Fruit fly (Drosophila melanogaster) whole organism, embryonic: ENCODE data around the gene CG2772.

ENCODE experiments used
- Awh ChIP-seq: fragments of 200-800 bp; sonication (Bioruptor generic); IDR thresholded peaks from 2 replicates; pipeline ENCODE4, ENCODE4 v1.3.6; 2022; ENCODE audit warnings: missing biosample characterization, missing genetic modification characterization
- Bgb ChIP-seq: fragments of 200-800 bp; sonication (Bioruptor generic); IDR thresholded peaks from 2 replicates; pipeline ENCODE4 v1.3.6; 2022; ENCODE audit warnings: missing biosample characterization, missing genetic modification characterization; ENCODE audit not compliant: partially characterized antibody
- BtbVII ChIP-seq: fragments of 200-800 bp; sonication (Bioruptor generic); optimal IDR thresholded peaks from 3 replicates; lab custom pipeline; 2017; ENCODE audit warnings: missing biosample characterization, mild to moderate bottlenecking, missing genetic modification characterization
- CG10543 ChIP-seq: fragments of 200-800 bp; sonication (Bioruptor generic); optimal IDR thresholded peaks from 3 replicates; lab custom pipeline; 2017; ENCODE audit warnings: missing biosample characterization, mild to moderate bottlenecking, missing genetic modification characterization, moderate library complexity
- CG10959 ChIP-seq: fragments of 200-800 bp; sonication (Bioruptor generic); IDR thresholded peaks from 2 replicates; pipeline ENCODE4 v1.3.6; 2022; ENCODE audit warnings: missing biosample characterization, missing genetic modification characterization
- CG11398 ChIP-seq: fragments of 200-800 bp; sonication (Bioruptor generic); optimal IDR thresholded peaks from 2 replicates; lab custom pipeline; 2016; ENCODE audit warnings: missing biosample characterization, missing genetic modification characterization
- CG12769 ChIP-seq: fragments of 200-800 bp; sonication (Bioruptor generic); optimal IDR thresholded peaks from 2 replicates; lab custom pipeline; 2019; ENCODE audit warnings: missing biosample characterization, mild to moderate bottlenecking, missing genetic modification characterization, moderate library complexity
- CG13424 ChIP-seq: fragments of 200-800 bp; sonication (Bioruptor generic); optimal IDR thresholded peaks from 2 replicates; lab custom pipeline; 2019; ENCODE audit warnings: missing biosample characterization, mild to moderate bottlenecking, missing genetic modification characterization, moderate library complexity
- CG13624 ChIP-seq: fragments of 200-800 bp; sonication (Bioruptor generic); optimal IDR thresholded peaks from 2 replicates; lab custom pipeline; 2016; ENCODE audit warnings: missing biosample characterization, missing genetic modification characterization
- CG17186 ChIP-seq: fragments of 200-800 bp; sonication (Bioruptor generic); optimal IDR thresholded peaks from 3 replicates; lab custom pipeline; 2017; ENCODE audit warnings: missing biosample characterization, missing genetic modification reagents, missing genetic modification characterization
- CG17359 ChIP-seq: fragments of 200-800 bp; sonication (Bioruptor generic); optimal IDR thresholded peaks from 3 replicates; lab custom pipeline; 2018; ENCODE audit warnings: missing biosample characterization, mild to moderate bottlenecking, missing genetic modification characterization, moderate library complexity
- CG2712 ChIP-seq: fragments of 200-800 bp; optimal IDR thresholded peaks from 3 replicates; lab custom pipeline; 2019; ENCODE audit warnings: missing biosample characterization, mild to moderate bottlenecking, missing genetic modification characterization, moderate library complexity
- CG31365 ChIP-seq: fragments of 200-800 bp; sonication (Bioruptor generic); optimal IDR thresholded peaks from 2 replicates; lab custom pipeline; 2018; ENCODE audit warnings: missing biosample characterization, mild to moderate bottlenecking, missing genetic modification characterization
- CG42726 ChIP-seq: fragments of 200-800 bp; sonication (Bioruptor generic); IDR thresholded peaks from 2 replicates; pipeline ENCODE4 v1.3.6; 2022; ENCODE audit warnings: missing biosample characterization, missing genetic modification characterization; ENCODE audit not compliant: partially characterized antibody
- CG4328 ChIP-seq: fragments of 200-800 bp; sonication (Bioruptor generic); optimal IDR thresholded peaks from 3 replicates; lab custom pipeline; 2017; ENCODE audit warnings: missing biosample characterization, missing genetic modification reagents, missing genetic modification characterization
- CG4854 ChIP-seq: fragments of 200-800 bp; sonication (Bioruptor generic); optimal IDR thresholded peaks from 2 replicates; lab custom pipeline; 2016; ENCODE audit warnings: missing biosample characterization, missing genetic modification characterization, inconsistent platforms
- CG7556 ChIP-seq: fragments of 200-800 bp; sonication (Bioruptor generic); optimal IDR thresholded peaks from 2 replicates; lab custom pipeline; 2017; ENCODE audit warnings: missing biosample characterization, mild to moderate bottlenecking, missing genetic modification characterization
- CG8359 ChIP-seq: fragments of 200-800 bp; sonication (Bioruptor generic); optimal IDR thresholded peaks from 2 replicates; lab custom pipeline; 2017; ENCODE audit warnings: missing biosample characterization, mild to moderate bottlenecking, missing genetic modification characterization, borderline replicate concordance
- CG9797 ChIP-seq: fragments of 200-800 bp; sonication (Bioruptor generic); optimal IDR thresholded peaks from 3 replicates; lab custom pipeline; 2018; ENCODE audit warnings: missing biosample characterization, mild to moderate bottlenecking, missing genetic modification characterization
- CHES-1-like ChIP-seq: fragments of 200-800 bp; sonication (Bioruptor generic); optimal IDR thresholded peaks from 2 replicates; lab custom pipeline; 2016; ENCODE audit warnings: missing biosample characterization, missing genetic modification characterization
- Dbx ChIP-seq: fragments of 200-800 bp; sonication (Bioruptor generic); IDR thresholded peaks from 3 replicates; pipeline ENCODE4 v1.3.6; 2022; ENCODE audit warnings: missing biosample characterization, missing genetic modification characterization
- Deaf1 ChIP-seq: fragments of 200-800 bp; optimal IDR thresholded peaks from 3 replicates; lab custom pipeline; 2019; ENCODE audit warnings: missing biosample characterization, mild to moderate bottlenecking, missing genetic modification characterization, moderate library complexity
- Doc3 ChIP-seq: fragments of 200-800 bp; sonication (Bioruptor generic); IDR thresholded peaks from 3 replicates; pipeline ENCODE4 v1.3.6; 2022; ENCODE audit warnings: missing biosample characterization, missing genetic modification characterization; ENCODE audit not compliant: partially characterized antibody
- E2f1 ChIP-seq: fragments of 200-800 bp; sonication (Bioruptor generic); IDR thresholded peaks from 2 replicates; pipeline ENCODE4 v1.3.6; 2022; ENCODE audit warnings: missing biosample characterization, missing genetic modification characterization
- Fer1 ChIP-seq: fragments of 200-800 bp; sonication (Bioruptor generic); optimal IDR thresholded peaks from 2 replicates; lab custom pipeline; 2017; ENCODE audit warnings: missing biosample characterization, mild to moderate bottlenecking, missing genetic modification characterization
- Fer3 ChIP-seq: fragments of 200-800 bp; sonication (Bioruptor generic); optimal IDR thresholded peaks from 2 replicates; lab custom pipeline; 2018; ENCODE audit warnings: missing biosample characterization, mild to moderate bottlenecking, missing genetic modification characterization, moderate library complexity
- HHEX ChIP-seq: fragments of 200-800 bp; sonication (Bioruptor generic); optimal IDR thresholded peaks from 3 replicates; lab custom pipeline; 2017; ENCODE audit warnings: missing biosample characterization, mild to moderate bottlenecking, missing genetic modification characterization, missing genetic modification reagents
- Hmx ChIP-seq: fragments of 200-800 bp; sonication (Bioruptor generic); optimal IDR thresholded peaks from 2 replicates; lab custom pipeline; 2016; ENCODE audit warnings: missing biosample characterization, missing genetic modification characterization
- Lpt ChIP-seq: fragments of >200 bp; optimal IDR thresholded peaks from 2 replicates; lab custom pipeline; 2018; ENCODE audit warnings: missing biosample characterization, missing genetic modification characterization
- MTF-1 ChIP-seq: fragments of 200-800 bp; sonication (Bioruptor generic); optimal IDR thresholded peaks from 2 replicates; lab custom pipeline; 2018; ENCODE audit warnings: missing biosample characterization, mild to moderate bottlenecking, missing genetic modification characterization, borderline replicate concordance
- Mad ChIP-seq: fragments of 200-800 bp; sonication (Bioruptor generic); optimal IDR thresholded peaks from 2 replicates; lab custom pipeline; 2016; ENCODE audit warnings: missing biosample characterization, missing genetic modification characterization
- Meics ChIP-seq: fragments of 200-800 bp; sonication (Bioruptor generic); optimal IDR thresholded peaks from 2 replicates; lab custom pipeline; 2017; ENCODE audit warnings: missing biosample characterization, mild to moderate bottlenecking, missing genetic modification characterization
- ap ChIP-seq: fragments of 200-800 bp; sonication (Bioruptor generic); IDR thresholded peaks from 2 replicates; pipeline ENCODE4 v1.3.6; 2022; ENCODE audit warnings: missing biosample characterization, missing genetic modification characterization
- bab2 ChIP-seq: fragments of 200-800 bp; sonication (Bioruptor generic); optimal IDR thresholded peaks from 2 replicates; lab custom pipeline; 2016; ENCODE audit warnings: missing biosample characterization, missing genetic modification characterization
- chif ChIP-seq, 2 experiments: fragments of 200-800 bp; sonication (Bioruptor generic); optimal IDR thresholded peaks; 3 replicates each; lab custom pipeline; 2016; ENCODE audit warnings: missing biosample characterization in 2 of 2, missing genetic modification characterization in 2 of 2
- croc ChIP-seq: fragments of 200-800 bp; sonication (Bioruptor generic); conservative IDR thresholded peaks from 3 replicates; pipeline ENCODE4 v1.3.6; 2022; ENCODE audit warnings: missing biosample characterization, missing genetic modification characterization
- dpn ChIP-seq, 2 experiments: fragments of 200-800 bp; sonication (Bioruptor generic); optimal IDR thresholded peaks; 3 replicates each; lab custom pipeline; 2016; ENCODE audit warnings: missing biosample characterization in 2 of 2, missing genetic modification characterization in 2 of 2
- grau ChIP-seq: fragments of 200-800 bp; optimal IDR thresholded peaks from 3 replicates; lab custom pipeline; 2019; ENCODE audit warnings: missing biosample characterization, mild to moderate bottlenecking, missing genetic modification characterization, moderate library complexity
- gsb ChIP-seq: fragments of 200-800 bp; sonication (Bioruptor generic); IDR thresholded peaks from 2 replicates; pipeline ENCODE4 v1.3.6; 2022; ENCODE audit warnings: missing biosample characterization, missing genetic modification characterization
- gt ChIP-seq: fragments of 200-800 bp; sonication (Bioruptor generic); IDR thresholded peaks from 2 replicates; pipeline ENCODE4 v1.3.6; 2022; ENCODE audit warnings: missing biosample characterization, missing genetic modification characterization
- ind ChIP-seq: fragments of 200-800 bp; sonication (Bioruptor generic); optimal IDR thresholded peaks from 3 replicates; lab custom pipeline; 2016; ENCODE audit warnings: missing biosample characterization, missing genetic modification characterization
- jumu ChIP-seq: fragments of 200-800 bp; sonication (Bioruptor generic); optimal IDR thresholded peaks from 3 replicates; lab custom pipeline; 2016; ENCODE audit warnings: missing biosample characterization, missing genetic modification characterization
- lmd ChIP-seq: fragments of 200-800 bp; sonication (Bioruptor generic); IDR thresholded peaks from 2 replicates; pipeline ENCODE4 v1.3.6; 2022; ENCODE audit warnings: missing biosample characterization, missing genetic modification characterization
- maf-S ChIP-seq: fragments of 200-800 bp; sonication (Bioruptor generic); optimal IDR thresholded peaks from 2 replicates; lab custom pipeline; 2016; ENCODE audit warnings: missing biosample characterization, missing genetic modification characterization
- pan ChIP-seq, 4 experiments: fragments of >200 bp in 3 of 4; fragments of 200-800 bp in 1 of 4; sonication (Bioruptor generic) in 1 of 4; optimal IDR thresholded peaks in 3 of 4; IDR thresholded peaks in 1 of 4; 2 replicates each; pipeline versions ENCODE4 v1.3.6 to Lab custom; 2017 to 2022; ENCODE audit warnings: missing biosample characterization in 2 of 4, missing genetic modification characterization in 2 of 4, mixed read lengths in 1 of 4
- ranshi ChIP-seq: fragments of 200-800 bp; sonication (Bioruptor generic); IDR thresholded peaks from 2 replicates; pipeline ENCODE4 v1.3.6; 2022; ENCODE audit warnings: missing biosample characterization, missing genetic modification characterization
- repo ChIP-seq: fragments of 200-800 bp; sonication (Bioruptor generic); optimal IDR thresholded peaks from 2 replicates; lab custom pipeline; 2016; ENCODE audit warnings: missing biosample characterization, missing genetic modification characterization
- sisA ChIP-seq: fragments of 200-800 bp; sonication (Bioruptor generic); IDR thresholded peaks from 2 replicates; pipeline ENCODE4 v1.3.6; 2022; ENCODE audit warnings: missing biosample characterization, missing genetic modification characterization
- tgo ChIP-seq: fragments of 200-800 bp; sonication (Bioruptor generic); IDR thresholded peaks from 3 replicates; pipeline ENCODE4 v1.3.6; 2022; ENCODE audit warnings: missing biosample characterization, missing genetic modification characterization
- tup ChIP-seq: fragments of 200-800 bp; sonication (Bioruptor generic); optimal IDR thresholded peaks from 2 replicates; lab custom pipeline; 2016; ENCODE audit warnings: missing biosample characterization, mild to moderate bottlenecking, missing genetic modification characterization, moderate library complexity

The CG2772 gene

DNA sequence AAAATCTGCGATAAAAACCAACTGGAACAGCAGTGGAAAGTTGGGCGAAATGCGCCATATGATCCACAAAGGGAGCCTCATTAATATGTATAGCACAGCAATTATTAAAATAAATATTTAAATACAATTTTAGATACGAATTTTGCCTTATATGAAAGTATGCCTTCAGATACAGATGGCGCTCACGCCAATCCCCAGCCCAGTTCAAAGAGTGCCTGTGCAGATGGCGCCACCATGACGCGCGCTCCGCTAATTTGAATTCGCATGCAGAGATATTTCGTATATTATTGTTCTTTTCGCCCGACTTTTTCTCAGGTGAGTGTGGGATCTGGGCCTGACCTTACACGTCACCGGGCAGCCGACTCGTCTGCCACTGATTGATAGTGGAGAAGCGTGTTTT, 26.4 kb downstream of the CG2772 start, which contains the start of gene Pgant4 (continued):
- TF ChIP-seq grau (tag; lab: Kevin White, UChicago) (peak; percentile 64), CG12769 (no peak), tup (GFP tag; lab: Kevin White, UChicago) (peak; percentile 10), ind (peak; percentile 43), Meics (GFP tag; lab: Kevin White, UChicago) (peak; percentile 61), CG11398 (GFP tag; lab: Kevin White, UChicago) (no peak), CG8359 (GFP tag; lab: Kevin White, UChicago) (no peak), CHES-1-like (GFP tag; lab: Kevin White, UChicago) (peak; percentile 23), Awh (GFP tag; lab: Robert Waterston, UW) (0 out of 2 replicates have a peak, but pooled peaks have one; percentile 29), tgo (peak; percentile 65; the same call in 2 of the 3 replicates), CG9797 (GFP tag; lab: Kevin White, UChicago) (no peak), BtbVII (GFP tag; lab: Kevin White, UChicago) (no peak), Fer1 (GFP tag; lab: Kevin White, UChicago) (peak; percentile 39), bab2 (GFP tag; lab: Kevin White, UChicago) (peak; percentile 48), CG10959 (GFP tag; lab: Robert Waterston, UW) (peak; percentile 62; the same call in 1 of the 2 replicates), gsb (GFP tag; lab: Robert Waterston, UW) (peak; percentile 33; the same call in 1 of the 2 replicates), gt (GFP tag; lab: Robert Waterston, UW) (no peak), Mad (peak; percentile 2), CG4328 (no peak), MTF-1 (GFP tag; lab: Kevin White, UChicago) (peak; percentile 25), Fer3 (tag; lab: Kevin White, UChicago) (no peak), HHEX (GFP tag; lab: Kevin White, UChicago) (peak; percentile 64), lmd (GFP tag; lab: Robert Waterston, UW) (peak; percentile 60), maf-S (GFP tag; lab: Kevin White, UChicago) (no peak), CG17359 (tag; lab: Kevin White, UChicago) (peak; percentile 38), CG2712 (peak; percentile 51), sisA (peak; percentile 51), CG10543 (peak; percentile 25), E2f1 (GFP tag; lab: Robert Waterston, UW) (peak; percentile 49; the same call in 1 of the 2 replicates), ap (GFP tag; lab: Robert Waterston, UW) (peak; percentile 32; the same call in 1 of the 2 replicates), repo (GFP tag; lab: Kevin White, UChicago) (peak; percentile 8), pan (optimal IDR thresholded peaks at IDR 0.05; lab: Kevin White, UChicago) (no peak), pan (GFP tag; optimal IDR thresholded peaks at IDR 0.05 in 1 of 2, IDR thresholded peaks at IDR 0.05 in 1 of 2) (peak in 1 of 2 experiments; percentile 76), CG13424 (tag; lab: Kevin White, UChicago) (no peak), croc (peak; percentile 36; the same call in 2 of the 3 replicates), jumu (GFP tag; lab: Kevin White, UChicago) (no peak), Hmx (no peak), Doc3 (GFP tag; lab: Robert Waterston, UW) (no peak), ranshi (peak; percentile 42; the same call in 1 of the 2 replicates), CG17186 (GFP tag; lab: Kevin White, UChicago) (peak; percentile 21), CG31365 (tag; lab: Kevin White, UChicago) (peak; percentile 14), CG42726 (GFP tag; lab: Robert Waterston, UW) (peak; percentile 81), Lpt (GFP tag; lab: Kevin White, UChicago) (no peak), Deaf1 (tag; lab: Kevin White, UChicago) (no peak), Dbx (GFP tag; lab: Robert Waterston, UW) (peak; percentile 84), CG7556 (GFP tag; lab: Kevin White, UChicago) (no peak), CG4854 (peak; percentile 26), CG13624 (peak; percentile 33), chif (GFP tag; optimal IDR thresholded peaks at IDR 0.05; lab: Kevin White, UChicago) (peak; percentile 1 to 48), Bgb (GFP tag; lab: Robert Waterston, UW) (peak; percentile 47), dpn (GFP tag; optimal IDR thresholded peaks at IDR 0.05; lab: Kevin White, UChicago) (peak; percentile 40 to 69)
